Worm (Caenorhabditis elegans) whole organism, mixed stage, embryonic: ENCODE measurements around the gene F40G12.7.

Source experiments
- elt-3 ChIP-seq: fragments of 150-350 bp; optimal IDR thresholded peaks from 2 replicates; lab custom pipeline; 2014; ENCODE audit warnings: missing biosample characterization, missing genetic modification characterization
- lin-13 ChIP-seq: fragments of 150-350 bp; optimal IDR thresholded peaks from 2 replicates; lab custom pipeline; 2014; ENCODE audit warnings: missing biosample characterization, missing genetic modification characterization
- lsy-2 ChIP-seq: fragments of 150-350 bp; optimal IDR thresholded peaks from 2 replicates; lab custom pipeline; 2014; ENCODE audit warnings: missing biosample characterization, missing genetic modification characterization
- snpc-4 ChIP-seq: fragments of 150-350 bp; optimal IDR thresholded peaks from 2 replicates; lab custom pipeline; 2014; ENCODE audit warnings: missing biosample characterization, missing genetic modification characterization
- zip-8 ChIP-seq: fragments of 150-350 bp; optimal IDR thresholded peaks from 2 replicates; lab custom pipeline; 2014; ENCODE audit warnings: missing biosample characterization, missing genetic modification characterization

- TF ChIP-seq zip-8 (tag; lab: Kevin White, UChicago): no peak
- no peak for TF ChIP-seq snpc-4 (tag; lab: Kevin White, UChicago)
- TF ChIP-seq lin-13 (tag; lab: Kevin White, UChicago): no peak
- no peak for TF ChIP-seq lsy-2 (tag; lab: Kevin White, UChicago)
- no peak for TF ChIP-seq elt-3
These were observed 36.7 kb downstream of the F40G12.7 start, which contains the start of gene ddn-3 for ce11 chrV:14311115-14311514.
